7 worm cellular contexts compared by ENCODE assay signal in the genomic region with DNA sequence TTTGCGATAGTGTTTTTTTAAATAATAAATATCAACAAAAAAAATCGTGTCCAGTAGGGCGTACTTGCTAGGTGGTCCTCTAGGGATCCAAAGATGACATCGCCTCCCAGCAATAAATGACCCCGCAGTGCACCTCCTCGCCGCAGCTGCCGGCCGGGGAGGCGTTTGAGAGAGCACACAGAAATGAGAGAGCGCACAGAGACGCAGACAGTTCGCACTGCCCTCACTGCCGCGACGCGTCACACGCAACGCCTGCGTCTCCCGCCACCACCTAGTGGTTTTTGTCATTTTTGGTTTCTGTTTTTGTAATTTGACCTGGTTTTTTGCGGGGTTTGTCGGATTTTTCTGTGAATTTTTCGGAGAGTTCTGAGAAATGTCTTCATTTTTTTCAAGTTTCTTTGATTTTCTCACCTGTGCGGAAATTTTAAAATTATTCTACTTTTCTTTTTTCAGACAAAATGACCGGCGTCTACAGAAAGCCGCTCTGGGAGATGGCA.
TF ChIP-seq lines count a peak whose summit lies in the region.

lido-7 (plus strand) TSS at position 447 of the 497 bp plus-strand sequence.

TF ChIP-seq in whole organism, L1 larva, 84 proteins besides CTCF, POLR2A, EP300 and RAD21 (continued from another document and continues in another):
- TF ChIP-seq swsn-7 (tag; optimal IDR thresholded peaks at IDR 0.05; lab: Kevin White, UChicago): peak; percentile 59
- TF ChIP-seq nhr-76 (tag; optimal IDR thresholded peaks at IDR 0.05; lab: Kevin White, UChicago): no peak
- peak in 1 of 2 experiments; percentile 14 for TF ChIP-seq mdl-1 (tag; optimal IDR thresholded peaks at IDR 0.05; lab: Kevin White, UChicago)
- no peak for TF ChIP-seq sox-4 (tag; optimal IDR thresholded peaks at IDR 0.05; lab: Kevin White, UChicago)
- TF ChIP-seq alr-1 (tag; optimal IDR thresholded peaks at IDR 0.05; lab: Kevin White, UChicago; ENCODE audit: borderline replicate concordance): no peak
- TF ChIP-seq nhr-90 (tag; optimal IDR thresholded peaks at IDR 0.05; lab: Kevin White, UChicago; ENCODE audit: poor library complexity): peak; percentile 2
- peak; percentile 38 for TF ChIP-seq nhr-20 (tag; optimal IDR thresholded peaks at IDR 0.05; lab: Kevin White, UChicago)
- TF ChIP-seq xbp-1 (tag; optimal IDR thresholded peaks at IDR 0.05; lab: Kevin White, UChicago): no peak
- TF ChIP-seq aly-2 (tag; optimal IDR thresholded peaks at IDR 0.05; lab: Kevin White, UChicago): no peak
- TF ChIP-seq egl-13 (tag; optimal IDR thresholded peaks at IDR 0.05; lab: Kevin White, UChicago): no peak
- no peak for TF ChIP-seq ama-1 (optimal IDR thresholded peaks at IDR 0.05; lab: Kevin White, UChicago)
- TF ChIP-seq nhr-85 (tag; lab: Kevin White, UChicago): peak; percentile 74
- no peak for TF ChIP-seq nhr-28 (tag; optimal IDR thresholded peaks at IDR 0.05; lab: Kevin White, UChicago)
- TF ChIP-seq fkh-4 (tag; optimal IDR thresholded peaks at IDR 0.05; lab: Kevin White, UChicago; ENCODE audit: borderline replicate concordance): no peak
- TF ChIP-seq elt-3 (tag; optimal IDR thresholded peaks at IDR 0.05; lab: Kevin White, UChicago): no peak
- TF ChIP-seq mab-9 (GFP tag; IDR thresholded peaks at IDR 0.05; lab: Robert Waterston, UW): no peak
- TF ChIP-seq mef-2 (tag; optimal IDR thresholded peaks at IDR 0.05; lab: Kevin White, UChicago): no peak
- peak; percentile 7 for TF ChIP-seq C04F5.9 (tag; optimal IDR thresholded peaks at IDR 0.05; lab: Kevin White, UChicago)

TF ChIP-seq in whole organism, L2 larva, 48 proteins besides CTCF, POLR2A, EP300 and RAD21 (continued from another document and continues in another):
- TF ChIP-seq mdl-1 (tag; optimal IDR thresholded peaks at IDR 0.05; lab: Kevin White, UChicago) (no peak), sma-9 (GFP tag; optimal IDR thresholded peaks at IDR 0.05; lab: Kevin White, UChicago) (peak; percentile 76), sma-9 (tag; optimal IDR thresholded peaks at IDR 0.05; lab: Kevin White, UChicago) (no peak), unc-39 (tag; optimal IDR thresholded peaks at IDR 0.05; lab: Kevin White, UChicago) (no peak), lsy-2 (tag; optimal IDR thresholded peaks at IDR 0.05; lab: Kevin White, UChicago) (peak in 1 of 2 experiments; percentile 53), ceh-16 (tag; optimal IDR thresholded peaks at IDR 0.05; lab: Kevin White, UChicago) (no peak), gmeb-1 (tag; optimal IDR thresholded peaks at IDR 0.05; lab: Kevin White, UChicago) (peak; percentile 27), alr-1 (tag; optimal IDR thresholded peaks at IDR 0.05; lab: Kevin White, UChicago) (no peak), ama-1 (optimal IDR thresholded peaks at IDR 0.05; lab: Kevin White, UChicago) (no peak), nhr-77 (tag; optimal IDR thresholded peaks at IDR 0.05; lab: Kevin White, UChicago) (no peak), C34F6.9 (tag; optimal IDR thresholded peaks at IDR 0.05; lab: Kevin White, UChicago) (peak; percentile 23), unc-62 (GFP tag; optimal IDR thresholded peaks at IDR 0.05; lab: Kevin White, UChicago) (no peak), lin-39 (tag; optimal IDR thresholded peaks at IDR 0.05; lab: Kevin White, UChicago) (no peak), lin-13 (GFP tag; optimal IDR thresholded peaks at IDR 0.05; lab: Kevin White, UChicago) (peak; percentile 36), F13H6.1 (tag; optimal IDR thresholded peaks at IDR 0.05; lab: Kevin White, UChicago) (peak; percentile 69), nhr-6 (tag; optimal IDR thresholded peaks at IDR 0.05; lab: Kevin White, UChicago) (no peak), zag-1 (tag; optimal IDR thresholded peaks at IDR 0.05; lab: Kevin White, UChicago) (no peak), snpc-4 (tag; optimal IDR thresholded peaks at IDR 0.05; lab: Kevin White, UChicago) (no peak), ceh-82 (tag; optimal IDR thresholded peaks at IDR 0.05; lab: Kevin White, UChicago) (no peak)

TF ChIP-seq in whole organism, L3 larva, 47 proteins besides CTCF, POLR2A, EP300 and RAD21 (continued from another document and continues in another):
- TF ChIP-seq nhr-25 (tag; optimal IDR thresholded peaks at IDR 0.05; lab: Kevin White, UChicago) (no peak), hmg-11 (tag; optimal IDR thresholded peaks at IDR 0.05; lab: Kevin White, UChicago) (peak; percentile 64), ztf-11 (tag; optimal IDR thresholded peaks at IDR 0.05; lab: Kevin White, UChicago) (no peak), lsy-12 (tag; optimal IDR thresholded peaks at IDR 0.05; lab: Kevin White, UChicago) (no peak), elt-2 (tag; optimal IDR thresholded peaks at IDR 0.05; lab: Kevin White, UChicago) (peak; percentile 36), pha-4 (tag; optimal IDR thresholded peaks at IDR 0.05; lab: Kevin White, UChicago) (peak; percentile 44), unc-39 (tag; optimal IDR thresholded peaks at IDR 0.05; lab: Kevin White, UChicago) (no peak), ZK546.5 (tag; optimal IDR thresholded peaks at IDR 0.05; lab: Kevin White, UChicago) (no peak), lin-15B (tag; optimal IDR thresholded peaks at IDR 0.05; lab: Kevin White, UChicago) (peak; percentile 58), ceh-82 (tag; optimal IDR thresholded peaks at IDR 0.05; lab: Kevin White, UChicago) (no peak), ceh-28 (tag; optimal IDR thresholded peaks at IDR 0.05; lab: Kevin White, UChicago) (no peak), ztf-4 (tag; optimal IDR thresholded peaks at IDR 0.05; lab: Kevin White, UChicago) (no peak), ama-1 (optimal IDR thresholded peaks at IDR 0.05; lab: Kevin White, UChicago) (no peak), lin-39 (tag; optimal IDR thresholded peaks at IDR 0.05; lab: Kevin White, UChicago) (peak; percentile 68), nhr-28 (tag; optimal IDR thresholded peaks at IDR 0.05; lab: Kevin White, UChicago) (no peak), nhr-12 (tag; optimal IDR thresholded peaks at IDR 0.05; lab: Kevin White, UChicago) (no peak), nhr-67 (tag; optimal IDR thresholded peaks at IDR 0.05; lab: Kevin White, UChicago) (no peak), eor-1 (tag; optimal IDR thresholded peaks at IDR 0.05; lab: Kevin White, UChicago) (no peak), nhr-237 (tag; optimal IDR thresholded peaks at IDR 0.05; lab: Kevin White, UChicago) (no peak), tbx-2 (tag; optimal IDR thresholded peaks at IDR 0.05; lab: Kevin White, UChicago) (no peak)

TF ChIP-seq in whole organism, L4 larva, 104 proteins besides CTCF, POLR2A, EP300 and RAD21 (continued from another document and continues in another):
- no peak for TF ChIP-seq ceh-32 (tag; optimal IDR thresholded peaks at IDR 0.05; lab: Kevin White, UChicago; ENCODE audit: poor library complexity)
- TF ChIP-seq nhr-28 (tag; optimal IDR thresholded peaks at IDR 0.05; lab: Kevin White, UChicago): peak; percentile 17
- TF ChIP-seq unc-62 (GFP tag; optimal IDR thresholded peaks at IDR 0.05 in 1 of 2; lab: Kevin White, UChicago): peak in 1 of 2 experiments; percentile 1
- TF ChIP-seq unc-62 (tag; optimal IDR thresholded peaks at IDR 0.05; lab: Kevin White, UChicago): no peak
- peak; percentile 27; the same call in 1 of the 2 replicates for TF ChIP-seq ctbp-1 (GFP tag; IDR thresholded peaks at IDR 0.05; lab: Robert Waterston, UW)
- no peak for TF ChIP-seq nhr-111 (GFP tag; optimal IDR thresholded peaks at IDR 0.05; lab: Kevin White, UChicago)
- TF ChIP-seq nhr-10 (tag; optimal IDR thresholded peaks at IDR 0.05; lab: Kevin White, UChicago): no peak
- TF ChIP-seq zag-1 (tag; optimal IDR thresholded peaks at IDR 0.05; lab: Kevin White, UChicago): no peak
- TF ChIP-seq snpc-1.2 (GFP tag; IDR thresholded peaks at IDR 0.05; lab: Robert Waterston, UW): no peak
- no peak for TF ChIP-seq D1046.2 (GFP tag; IDR thresholded peaks at IDR 0.05; lab: Robert Waterston, UW)
- peak; percentile 52 for TF ChIP-seq rbr-2 (tag; optimal IDR thresholded peaks at IDR 0.05; lab: Kevin White, UChicago)
- TF ChIP-seq nhr-48 (tag; optimal IDR thresholded peaks at IDR 0.05; lab: Kevin White, UChicago): peak; percentile 52
- peak; percentile 8 for TF ChIP-seq dpl-1 (GFP tag; optimal IDR thresholded peaks at IDR 0.05; lab: Kevin White, UChicago)
- peak; percentile 71 for TF ChIP-seq hlh-11 (tag; optimal IDR thresholded peaks at IDR 0.05; lab: Kevin White, UChicago)
- no peak for TF ChIP-seq daf-19 (GFP tag; conservative IDR thresholded peaks at IDR 0.05; lab: Robert Waterston, UW)
- TF ChIP-seq daf-16 (GFP tag; optimal IDR thresholded peaks at IDR 0.05; lab: Kevin White, UChicago): no peak
- no peak for TF ChIP-seq daf-16 (tag; optimal IDR thresholded peaks at IDR 0.05; lab: Kevin White, UChicago)
- no peak for TF ChIP-seq ZK546.5 (tag; optimal IDR thresholded peaks at IDR 0.05; lab: Kevin White, UChicago)
- no peak for TF ChIP-seq ztf-11 (tag; optimal IDR thresholded peaks at IDR 0.05; lab: Kevin White, UChicago)

TF ChIP-seq in whole organism, late embryonic, 69 proteins besides CTCF, POLR2A, EP300 and RAD21 (continued from another document):
- TF ChIP-seq ref-2 (tag; optimal IDR thresholded peaks at IDR 0.05; lab: Kevin White, UChicago) (peak; percentile 31), mec-3 (tag; optimal IDR thresholded peaks at IDR 0.05; lab: Kevin White, UChicago; ENCODE audit: borderline replicate concordance) (no peak), hlh-8 (tag; optimal IDR thresholded peaks at IDR 0.05; lab: Kevin White, UChicago) (peak; percentile 14), unc-55 (GFP tag; optimal IDR thresholded peaks at IDR 0.05; lab: Kevin White, UChicago) (peak; percentile 29)

TF ChIP-seq in whole organism, mixed stage, embryonic, 35 proteins besides CTCF, POLR2A, EP300 and RAD21 (continued from another document):
- TF ChIP-seq ceh-83 (GFP tag; optimal IDR thresholded peaks at IDR 0.05; lab: Kevin White, UChicago) (no peak), sptf-1 (tag; optimal IDR thresholded peaks at IDR 0.05; lab: Kevin White, UChicago) (peak; percentile 40), unc-39 (tag; optimal IDR thresholded peaks at IDR 0.05; lab: Kevin White, UChicago) (no peak), nhr-12 (tag; optimal IDR thresholded peaks at IDR 0.05; lab: Kevin White, UChicago) (no peak), pha-4 (tag; optimal IDR thresholded peaks at IDR 0.05; lab: Kevin White, UChicago) (peak; percentile 12)

TF ChIP-seq in whole organism, young adult, 124 proteins besides CTCF, POLR2A, EP300 and RAD21 (continued from another document):
- TF ChIP-seq madf-6 (GFP tag; IDR thresholded peaks at IDR 0.05; lab: Robert Waterston, UW) (peak; percentile 50; the same call in 1 of the 2 replicates), mel-28 (tag; optimal IDR thresholded peaks at IDR 0.05; lab: Kevin White, UChicago; ENCODE audit: borderline replicate concordance) (no peak), athp-1 (tag; optimal IDR thresholded peaks at IDR 0.05; lab: Kevin White, UChicago) (no peak), madf-3 (GFP tag; IDR thresholded peaks at IDR 0.05; lab: Robert Waterston, UW) (peak; percentile 85), K11D2.4 (GFP tag; IDR thresholded peaks at IDR 0.05; lab: Robert Waterston, UW) (0 out of 2 replicates have a peak, but pooled peaks have one; percentile 26), lag-1 (GFP tag; IDR thresholded peaks at IDR 0.05; lab: Robert Waterston, UW) (no peak), madf-8 (GFP tag; conservative IDR thresholded peaks at IDR 0.05; lab: Robert Waterston, UW) (0 out of 2 replicates have a peak, but pooled peaks have one; percentile 20), rcor-1 (GFP tag; IDR thresholded peaks at IDR 0.05; lab: Robert Waterston, UW) (0 out of 2 replicates have a peak, but pooled peaks have one; percentile 17), lsy-27 (tag; optimal IDR thresholded peaks at IDR 0.05; lab: Kevin White, UChicago; ENCODE audit: borderline replicate concordance, insufficient read depth) (no peak), cebp-1 (GFP tag; IDR thresholded peaks at IDR 0.05; lab: Robert Waterston, UW) (peak; percentile 27; the same call in 1 of the 2 replicates), cebp-1 (tag; optimal IDR thresholded peaks at IDR 0.05; lab: Kevin White, UChicago) (peak; percentile 51), hmg-1.2 (GFP tag; IDR thresholded peaks at IDR 0.05; lab: Robert Waterston, UW) (peak; percentile 94), dox-1 (GFP tag; IDR thresholded peaks at IDR 0.05; lab: Robert Waterston, UW) (peak; percentile 36; the same call in 1 of the 2 replicates), attf-5 (GFP tag; optimal IDR thresholded peaks at IDR 0.05; lab: Kevin White, UChicago) (peak; percentile 74)
TF ChIP-seq in whole organism, young adult: peak in this region for 21.
